Fruit fly (Drosophila melanogaster) whole organism, embryonic: ENCODE measurements around the gene CG14401.

Experiments used
- Ada2b ChIP-seq: fragments of 200-800 bp; sonication (Bioruptor generic); IDR thresholded peaks from 2 replicates; pipeline ENCODE4 v1.3.6; 2022; ENCODE audit warnings: missing biosample characterization, missing genetic modification characterization
- Adf1 ChIP-seq: fragments of 200-800 bp; sonication (Bioruptor generic); IDR thresholded peaks from 2 replicates; pipeline ENCODE4 v1.3.6; 2022; ENCODE audit warnings: missing biosample characterization, missing genetic modification characterization
- B-H2 ChIP-seq: fragments of 200-800 bp; sonication (Bioruptor generic); optimal IDR thresholded peaks from 2 replicates; lab custom pipeline; 2018; ENCODE audit warnings: missing biosample characterization, mild to moderate bottlenecking, missing genetic modification characterization
- Bgb ChIP-seq: fragments of 200-800 bp; sonication (Bioruptor generic); IDR thresholded peaks from 2 replicates; pipeline ENCODE4 v1.3.6; 2022; ENCODE audit warnings: missing biosample characterization, missing genetic modification characterization; ENCODE audit not compliant: partially characterized antibody
- BtbVII ChIP-seq: fragments of 200-800 bp; sonication (Bioruptor generic); optimal IDR thresholded peaks from 3 replicates; lab custom pipeline; 2017; ENCODE audit warnings: missing biosample characterization, mild to moderate bottlenecking, missing genetic modification characterization
- CG13296 ChIP-seq: fragments of 200-800 bp; sonication (Bioruptor generic); optimal IDR thresholded peaks from 3 replicates; lab custom pipeline; 2018; ENCODE audit warnings: missing biosample characterization, mild to moderate bottlenecking, missing genetic modification characterization
- CG17359 ChIP-seq: fragments of 200-800 bp; sonication (Bioruptor generic); optimal IDR thresholded peaks from 3 replicates; lab custom pipeline; 2018; ENCODE audit warnings: missing biosample characterization, mild to moderate bottlenecking, missing genetic modification characterization, moderate library complexity
- CG17385 ChIP-seq: fragments of 200-800 bp; sonication (Bioruptor generic); optimal IDR thresholded peaks from 3 replicates; lab custom pipeline; 2018; ENCODE audit warnings: missing biosample characterization, mild to moderate bottlenecking, missing genetic modification characterization
- CG17568 ChIP-seq: fragments of 200-800 bp; sonication (Bioruptor generic); optimal IDR thresholded peaks from 2 replicates; lab custom pipeline; 2018; ENCODE audit warnings: missing biosample characterization, mild to moderate bottlenecking, missing genetic modification characterization, moderate library complexity
- CG2120 ChIP-seq: fragments of 200-800 bp; sonication (Bioruptor generic); optimal IDR thresholded peaks from 3 replicates; lab custom pipeline; 2016; ENCODE audit warnings: missing biosample characterization, missing genetic modification characterization
- CG2678 ChIP-seq: fragments of 200-800 bp; sonication (Bioruptor generic); optimal IDR thresholded peaks from 3 replicates; lab custom pipeline; 2019; ENCODE audit warnings: missing biosample characterization, mild to moderate bottlenecking, missing genetic modification characterization, moderate library complexity
- CG3163 ChIP-seq: fragments of 200-800 bp; sonication (Bioruptor generic); optimal IDR thresholded peaks from 3 replicates; lab custom pipeline; 2016; ENCODE audit warnings: missing biosample characterization, missing genetic modification characterization
- CG34376 ChIP-seq: fragments of 200-800 bp; sonication (Bioruptor generic); optimal IDR thresholded peaks from 2 replicates; lab custom pipeline; 2018; ENCODE audit warnings: missing biosample characterization, mild to moderate bottlenecking, missing genetic modification characterization
- CG3726 ChIP-seq: fragments of 200-800 bp; sonication (Bioruptor generic); IDR thresholded peaks from 3 replicates; pipeline ENCODE4, ENCODE4 v1.3.6; 2022; ENCODE audit warnings: missing biosample characterization, missing genetic modification characterization
- CG42726 ChIP-seq: fragments of 200-800 bp; sonication (Bioruptor generic); IDR thresholded peaks from 2 replicates; pipeline ENCODE4 v1.3.6; 2022; ENCODE audit warnings: missing biosample characterization, missing genetic modification characterization; ENCODE audit not compliant: partially characterized antibody
- CG4617 ChIP-seq: fragments of 200-800 bp; sonication (Bioruptor generic); optimal IDR thresholded peaks from 3 replicates; lab custom pipeline; 2016; ENCODE audit warnings: missing biosample characterization, missing genetic modification characterization, borderline replicate concordance
- CG5180 ChIP-seq: fragments of 200-800 bp; sonication (Bioruptor generic); optimal IDR thresholded peaks from 3 replicates; lab custom pipeline; 2017; ENCODE audit warnings: missing biosample characterization, missing genetic modification characterization, mild to moderate bottlenecking, moderate library complexity, missing genetic modification reagents
- CG6254 ChIP-seq: fragments of 200-800 bp; sonication (Bioruptor generic); optimal IDR thresholded peaks from 3 replicates; lab custom pipeline; 2017; ENCODE audit warnings: mild to moderate bottlenecking, missing biosample characterization, missing genetic modification reagents, missing genetic modification characterization
- CG7839 ChIP-seq: fragments of 200-800 bp; sonication (Bioruptor generic); optimal IDR thresholded peaks from 3 replicates; lab custom pipeline; 2018; ENCODE audit warnings: missing biosample characterization, mild to moderate bottlenecking, missing genetic modification characterization, moderate library complexity
- CG8290 ChIP-seq, 3 experiments: fragments of 200-800 bp; sonication (Bioruptor generic); optimal IDR thresholded peaks; 2 replicates each; lab custom pipeline; 2016 to 2019; ENCODE audit warnings: missing biosample characterization in 3 of 3, missing genetic modification characterization in 3 of 3, mild to moderate bottlenecking in 2 of 3, moderate library complexity in 1 of 3
- CoRest ChIP-seq: fragments of 200-800 bp; sonication (Bioruptor generic); optimal IDR thresholded peaks from 3 replicates; lab custom pipeline; 2018; ENCODE audit warnings: missing biosample characterization, mild to moderate bottlenecking, missing genetic modification characterization, moderate library complexity
- D19A ChIP-seq: fragments of 200-800 bp; optimal IDR thresholded peaks from 3 replicates; lab custom pipeline; 2019; ENCODE audit warnings: missing biosample characterization, mild to moderate bottlenecking, missing genetic modification characterization, moderate library complexity
- Fer1 ChIP-seq: fragments of 200-800 bp; sonication (Bioruptor generic); optimal IDR thresholded peaks from 2 replicates; lab custom pipeline; 2017; ENCODE audit warnings: missing biosample characterization, mild to moderate bottlenecking, missing genetic modification characterization
- HmgZ ChIP-seq: fragments of 200-800 bp; sonication (Bioruptor generic); optimal IDR thresholded peaks from 2 replicates; lab custom pipeline; 2018; ENCODE audit warnings: missing biosample characterization, mild to moderate bottlenecking, missing genetic modification characterization
- Med ChIP-seq: fragments of 200-800 bp; sonication (Bioruptor generic); peaks from one replicate; lab custom pipeline; 2016; ENCODE audit warnings: missing biosample characterization, missing genetic modification characterization, mild to moderate bottlenecking, inconsistent platforms, moderate library complexity
- NFAT ChIP-seq: fragments of 200-800 bp; sonication (Bioruptor generic); IDR thresholded peaks from 2 replicates; pipeline ENCODE4 v1.3.6; 2022; ENCODE audit warnings: missing biosample characterization, missing genetic modification characterization
- Nf-YC ChIP-seq: fragments of 200-800 bp; optimal IDR thresholded peaks from 3 replicates; lab custom pipeline; 2019; ENCODE audit warnings: missing biosample characterization, mild to moderate bottlenecking, missing genetic modification characterization, moderate library complexity
- Pdp1 ChIP-seq, 2 experiments: fragments of 200-800 bp; sonication (Bioruptor generic); optimal IDR thresholded peaks; 3 replicates each; lab custom pipeline; 2016; ENCODE audit warnings: missing biosample characterization in 2 of 2, missing genetic modification characterization in 2 of 2, mild to moderate bottlenecking in 1 of 2, moderate library complexity in 1 of 2
- Sry-β ChIP-seq: fragments of 200-800 bp; sonication (Bioruptor generic); optimal IDR thresholded peaks from 2 replicates; lab custom pipeline; 2018; ENCODE audit warnings: missing biosample characterization, mild to moderate bottlenecking, missing genetic modification characterization, moderate library complexity
- Trl ChIP-seq, 3 experiments: fragments of >200 bp in 2 of 3; fragments of 200-800 bp in 1 of 3; sonication (Bioruptor generic) in 1 of 3; optimal IDR thresholded peaks; 2 replicates in 1 of 3; 3 replicates in 2 of 3; lab custom pipeline; 2016 to 2017; ENCODE audit warnings: missing biosample characterization in 1 of 3, missing genetic modification characterization in 1 of 3
- ato ChIP-seq: fragments of 200-800 bp; sonication (Bioruptor generic); IDR thresholded peaks from 2 replicates; pipeline ENCODE4 v1.3.6; 2022; ENCODE audit warnings: missing biosample characterization, missing genetic modification characterization; ENCODE audit not compliant: partially characterized antibody
- caup ChIP-seq: fragments of 200-800 bp; sonication (Bioruptor generic); optimal IDR thresholded peaks from 3 replicates; lab custom pipeline; 2017; ENCODE audit warnings: missing biosample characterization, mild to moderate bottlenecking, missing genetic modification characterization, moderate library complexity; ENCODE audit not compliant: severe bottlenecking
- chinmo ChIP-seq: fragments of 200-800 bp; sonication (Bioruptor generic); IDR thresholded peaks from 4 replicates; pipeline ENCODE4 v1.3.6; 2022; ENCODE audit warnings: missing biosample characterization, missing genetic modification characterization; ENCODE audit not compliant: partially characterized antibody
- dmrt99B ChIP-seq: fragments of 200-800 bp; sonication (Bioruptor generic); optimal IDR thresholded peaks from 2 replicates; lab custom pipeline; 2018; ENCODE audit warnings: missing biosample characterization, mild to moderate bottlenecking, missing genetic modification characterization, moderate library complexity
- eve ChIP-seq, 2 experiments: fragments of >200 bp; optimal IDR thresholded peaks; 2 replicates each; lab custom pipeline; 2017; ENCODE audit warnings: missing biosample characterization in 2 of 2, missing genetic modification characterization in 2 of 2
- exex ChIP-seq: fragments of 200-800 bp; sonication (Bioruptor generic); optimal IDR thresholded peaks from 4 replicates; lab custom pipeline; 2018; ENCODE audit warnings: missing biosample characterization, mild to moderate bottlenecking, missing genetic modification characterization, moderate library complexity
- grn ChIP-seq: fragments of 200-800 bp; sonication (Bioruptor generic); optimal IDR thresholded peaks from 3 replicates; lab custom pipeline; 2017; ENCODE audit warnings: missing biosample characterization, missing genetic modification characterization
- gro ChIP-seq: fragments of 200-800 bp; sonication (Bioruptor generic); optimal IDR thresholded peaks from 2 replicates; lab custom pipeline; 2016; ENCODE audit warnings: missing biosample characterization, missing genetic modification characterization
- lab ChIP-seq: fragments of 200-800 bp; sonication (Bioruptor generic); optimal IDR thresholded peaks from 3 replicates; lab custom pipeline; 2017; ENCODE audit warnings: missing biosample characterization, missing genetic modification characterization, mild to moderate bottlenecking, moderate library complexity, missing genetic modification reagents
- sug ChIP-seq: fragments of 200-800 bp; optimal IDR thresholded peaks from 2 replicates; lab custom pipeline; 2019; ENCODE audit warnings: missing biosample characterization, mild to moderate bottlenecking, missing genetic modification characterization, moderate library complexity
- unc-4 ChIP-seq: fragments of 200-800 bp; sonication (Bioruptor generic); IDR thresholded peaks from 2 replicates; pipeline ENCODE4 v1.3.6; 2022; ENCODE audit warnings: missing biosample characterization, missing genetic modification characterization; ENCODE audit not compliant: partially characterized antibody
- vvl ChIP-seq: fragments of 200-800 bp; sonication (Bioruptor generic); IDR thresholded peaks from 2 replicates; pipeline ENCODE4 v1.3.6; 2022; ENCODE audit warnings: missing biosample characterization, missing genetic modification characterization
- zen2 ChIP-seq: fragments of 200-800 bp; sonication (Bioruptor generic); IDR thresholded peaks from 3 replicates; pipeline ENCODE4 v1.3.6; 2022; ENCODE audit warnings: missing biosample characterization, missing genetic modification characterization; ENCODE audit not compliant: partially characterized antibody

CG14401 gene

DNA sequence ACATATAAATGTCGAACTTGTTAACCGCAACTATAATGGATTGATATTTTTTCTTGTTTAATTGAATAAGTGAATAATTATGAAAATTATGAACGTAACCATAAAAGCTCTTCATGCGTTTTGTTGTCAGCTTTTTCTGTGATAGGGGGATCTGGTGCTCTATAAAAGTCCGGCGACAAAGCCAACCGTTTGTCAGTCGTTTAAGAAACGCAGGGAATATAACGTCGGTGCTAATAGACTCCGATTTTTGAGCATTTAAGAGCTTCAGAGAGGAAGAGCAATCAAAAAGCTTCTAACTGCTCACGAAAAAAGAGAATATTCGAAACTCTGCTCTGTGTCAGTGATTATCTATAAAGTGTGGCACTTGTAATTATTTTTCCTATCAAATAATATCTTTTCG lies 38.6 kb upstream of the CG14401 start, which contains the start of gene CG31674 (continued):
- TF ChIP-seq Bgb (GFP tag; lab: Robert Waterston, UW) (no peak; the same call in 1 of the 2 replicates), CG8290 (GFP tag; optimal IDR thresholded peaks at IDR 0.05; lab: Kevin White, UChicago) (no peak), CG8290 (tag; optimal IDR thresholded peaks at IDR 0.05; lab: Kevin White, UChicago) (peak in 1 of 2 experiments; percentile 19), CG34376 (GFP tag; lab: Kevin White, UChicago) (peak; percentile 61), CG42726 (no peak), CG13296 (GFP tag; lab: Kevin White, UChicago) (peak; percentile 61), Fer1 (peak; percentile 24), ato (GFP tag; lab: Robert Waterston, UW) (no peak), Med (peak; percentile 90), eve (GFP tag; optimal IDR thresholded peaks at IDR 0.05; lab: Kevin White, UChicago) (peak in 1 of 2 experiments; percentile 59), B-H2 (peak; percentile 66), CG17568 (GFP tag; lab: Kevin White, UChicago) (peak; percentile 1), D19A (tag; lab: Kevin White, UChicago) (peak; percentile 81), CG6254 (GFP tag; lab: Kevin White, UChicago) (no peak), Nf-YC (tag; lab: Kevin White, UChicago) (peak; percentile 31), sug (tag; lab: Kevin White, UChicago) (peak; percentile 37), CG2678 (tag; lab: Kevin White, UChicago) (peak; percentile 31), dmrt99B (tag; lab: Kevin White, UChicago) (peak; percentile 3), Trl (optimal IDR thresholded peaks at IDR 0.05; lab: Kevin White, UChicago) (peak; percentile 47 to 81), Trl (GFP tag; optimal IDR thresholded peaks at IDR 0.05; lab: Kevin White, UChicago) (no peak), lab (peak; percentile 16), NFAT (GFP tag; lab: Robert Waterston, UW) (peak; percentile 13; the same call in 1 of the 2 replicates), unc-4 (GFP tag; lab: Robert Waterston, UW) (0 out of 2 replicates have a peak, but pooled peaks have one; percentile 15), exex (tag; lab: Kevin White, UChicago) (peak; percentile 79), chinmo (GFP tag; lab: Robert Waterston, UW) (peak; percentile 94; the same call in 2 of the 4 replicates), CG7839 (peak; percentile 20), grn (GFP tag; lab: Kevin White, UChicago) (peak; percentile 28), BtbVII (GFP tag; lab: Kevin White, UChicago) (peak; percentile 11), zen2 (GFP tag; lab: Robert Waterston, UW) (peak; percentile 30; the same call in 1 of the 3 replicates), CoRest (tag; lab: Kevin White, UChicago) (no peak), CG2120 (GFP tag; lab: Kevin White, UChicago) (peak; percentile 0), gro (GFP tag; lab: Kevin White, UChicago) (peak; percentile 47), CG3726 (GFP tag; lab: Robert Waterston, UW) (no peak), HmgZ (tag; lab: Kevin White, UChicago) (peak; percentile 42), Ada2b (GFP tag; lab: Robert Waterston, UW) (no peak), Sry-β (GFP tag; lab: Kevin White, UChicago) (no peak), CG3163 (peak; percentile 96), CG4617 (GFP tag; lab: Kevin White, UChicago) (no peak), CG17385 (peak; percentile 39), CG17359 (tag; lab: Kevin White, UChicago) (peak; percentile 20), vvl (GFP tag; lab: Robert Waterston, UW) (peak; percentile 51), Pdp1 (GFP tag; optimal IDR thresholded peaks at IDR 0.05; lab: Kevin White, UChicago) (peak in 1 of 2 experiments; percentile 62), caup (peak; percentile 35), Adf1 (GFP tag; lab: Robert Waterston, UW) (no peak; the same call in 1 of the 2 replicates), CG5180 (peak; percentile 23)
- TF ChIP-seq, all 482 proteins: peak for 46
